Fruit fly (Drosophila melanogaster): ENCODE data around the gene CG9525.
A peak's percentile ranks its signal among the peaks of the same experiment; 100 is the strongest.

Gene CG9525

DNA sequence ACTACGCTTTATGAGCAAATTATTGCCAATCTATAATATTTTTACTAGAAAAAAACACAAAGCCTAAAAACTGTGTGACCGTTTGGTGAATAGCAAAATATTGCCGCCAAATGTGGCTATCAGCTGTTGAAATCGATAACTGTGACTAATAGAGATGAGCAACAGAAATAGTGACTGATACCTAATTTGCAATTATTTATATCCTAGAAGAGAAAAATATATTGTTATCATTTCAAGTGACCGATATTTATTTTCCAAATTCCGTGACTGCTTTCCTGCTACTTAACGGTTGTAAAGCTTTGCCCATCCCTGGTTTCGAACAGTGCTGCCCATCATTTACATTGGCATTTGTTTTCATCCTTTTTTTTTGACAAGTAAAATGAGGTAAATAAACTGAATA is 35.1 kb upstream of the CG9525 start, which contains the start of the genes alien and CG18661 (continued):
- TF ChIP-seq CrebB (tag; optimal IDR thresholded peaks at IDR 0.05): peak; percentile 3
- no peak for TF ChIP-seq Spps (tag; optimal IDR thresholded peaks at IDR 0.05)
- no peak for TF ChIP-seq CG6683 (GFP tag; optimal IDR thresholded peaks at IDR 0.05)
- TF ChIP-seq Ets65A (GFP tag): peak; percentile 98
- no peak for TF ChIP-seq CG15479 (GFP tag; optimal IDR thresholded peaks at IDR 0.05)
- no peak for TF ChIP-seq Jarid2 (GFP tag; optimal IDR thresholded peaks at IDR 0.05)
- TF ChIP-seq CG12659 (GFP tag; optimal IDR thresholded peaks at IDR 0.05): peak; percentile 82
- no peak for TF ChIP-seq CG7745 (tag; optimal IDR thresholded peaks at IDR 0.05)
- peak; percentile 40 for TF ChIP-seq CG16863 (GFP tag; optimal IDR thresholded peaks at IDR 0.05)
- peak; percentile 86 for TF ChIP-seq fu2 (GFP tag; optimal IDR thresholded peaks at IDR 0.05)
- peak; percentile 69 for TF ChIP-seq CG8089 (GFP tag; optimal IDR thresholded peaks at IDR 0.05)
- peak; percentile 88 for TF ChIP-seq CG14014 (GFP tag; IDR thresholded peaks at IDR 0.05)
- peak; percentile 84 for TF ChIP-seq Dek (tag; optimal IDR thresholded peaks at IDR 0.05)
- TF ChIP-seq ssp (GFP tag; IDR thresholded peaks at IDR 0.05): peak; percentile 81
- peak; percentile 86 for TF ChIP-seq CG11247 (GFP tag; IDR thresholded peaks at IDR 0.05)
- TF ChIP-seq CG5953 (GFP tag; IDR thresholded peaks at IDR 0.05): peak; percentile 91
- TF ChIP-seq lilli (GFP tag; optimal IDR thresholded peaks at IDR 0.05): peak; percentile 96
- TF ChIP-seq CG16813 (GFP tag; IDR thresholded peaks at IDR 0.05; ENCODE audit: partially characterized antibody): peak; percentile 72
- TF ChIP-seq CG4820 (GFP tag; optimal IDR thresholded peaks at IDR 0.05): peak; percentile 58
- peak; percentile 65 for TF ChIP-seq az2 (GFP tag; optimal IDR thresholded peaks at IDR 0.05)
- peak; percentile 65 for TF ChIP-seq CG12299 (tag; optimal IDR thresholded peaks at IDR 0.05)
- TF ChIP-seq CG10366 (GFP tag; IDR thresholded peaks at IDR 0.05): peak; percentile 97
- no peak for TF ChIP-seq CG3065 (GFP tag; optimal IDR thresholded peaks at IDR 0.05)
- peak; percentile 48 for TF ChIP-seq CG18764 (GFP tag; optimal IDR thresholded peaks at IDR 0.05)
- TF ChIP-seq tin (GFP tag; optimal IDR thresholded peaks at IDR 0.05): peak; percentile 92
- TF ChIP-seq CG13624 (GFP tag; optimal IDR thresholded peaks at IDR 0.05): peak; percentile 85
- peak; percentile 91 for TF ChIP-seq CG14050 (GFP tag; IDR thresholded peaks at IDR 0.05)
- TF ChIP-seq CG7839 (tag; optimal IDR thresholded peaks at IDR 0.05): peak; percentile 87
- no peak for TF ChIP-seq corto (GFP tag; optimal IDR thresholded peaks at IDR 0.05)
- TF ChIP-seq HLH4C (GFP tag; IDR thresholded peaks at IDR 0.05; ENCODE audit: partially characterized antibody): peak; percentile 34; the same call in 1 of the 3 replicates
- TF ChIP-seq CG30431 (GFP tag; optimal IDR thresholded peaks at IDR 0.05): peak; percentile 48
- TF ChIP-seq Elba2 (GFP tag; optimal IDR thresholded peaks at IDR 0.05): peak; percentile 41
- peak; percentile 98 for TF ChIP-seq mam (GFP tag; optimal IDR thresholded peaks at IDR 0.05)
- no peak for TF ChIP-seq CG42726 (GFP tag; IDR thresholded peaks at IDR 0.05; ENCODE audit: partially characterized antibody)
- no peak for TF ChIP-seq zf30C (GFP tag; optimal IDR thresholded peaks at IDR 0.05)
- TF ChIP-seq toy (GFP tag; IDR thresholded peaks at IDR 0.05): peak; percentile 51; the same call in 1 of the 2 replicates
- TF ChIP-seq unc-4 (GFP tag; IDR thresholded peaks at IDR 0.05; ENCODE audit: partially characterized antibody): peak; percentile 57
- TF ChIP-seq Hey (tag; optimal IDR thresholded peaks at IDR 0.05): no peak
- peak; percentile 79 for TF ChIP-seq CG12391 (tag; optimal IDR thresholded peaks at IDR 0.05)
- peak; percentile 86 for TF ChIP-seq gcm2 (GFP tag; optimal IDR thresholded peaks at IDR 0.05)
- peak; percentile 98 for TF ChIP-seq H2.0 (GFP tag; IDR thresholded peaks at IDR 0.05)
- TF ChIP-seq dan (GFP tag; IDR thresholded peaks at IDR 0.05): 0 out of 2 replicates have a peak, but pooled peaks have one; percentile 13
- TF ChIP-seq dati (GFP tag; IDR thresholded peaks at IDR 0.05): no peak
- TF ChIP-seq shn (GFP tag; optimal IDR thresholded peaks at IDR 0.05): peak; percentile 76
- TF ChIP-seq wdn (GFP tag; IDR thresholded peaks at IDR 0.05): peak; percentile 77
- TF ChIP-seq dysf (GFP tag; IDR thresholded peaks at IDR 0.05): peak; percentile 91
- peak; percentile 54 for TF ChIP-seq Fer1 (GFP tag; optimal IDR thresholded peaks at IDR 0.05)
- peak; percentile 60 for TF ChIP-seq stc (GFP tag; IDR thresholded peaks at IDR 0.05)
- TF ChIP-seq CG18619 (GFP tag; optimal IDR thresholded peaks at IDR 0.05): peak; percentile 82
- TF ChIP-seq Lim3 (GFP tag; IDR thresholded peaks at IDR 0.05): peak; percentile 82
- no peak for TF ChIP-seq Asciz (GFP tag; optimal IDR thresholded peaks at IDR 0.05)

All from whole organism, embryonic.